Worm (Caenorhabditis elegans) whole organism, young adult: ENCODE results near the gene F07A11.1.

Experiments
- C17E4.6 ChIP-seq: fragments of 200-800 bp; sonication (Bioruptor generic); IDR thresholded peaks from 2 replicates; pipeline ENCODE4 v1.3.6; 2022; ENCODE audit warnings: missing genetic modification reagents, missing genetic modification characterization, missing compliant biosample characterization
- F39B2.1 ChIP-seq: fragments of 200-800 bp; sonication (Bioruptor generic); IDR thresholded peaks from 2 replicates; pipeline ENCODE4 v1.3.6; 2022; ENCODE audit warnings: missing genetic modification reagents, missing genetic modification characterization, missing compliant biosample characterization
- K11D2.4 ChIP-seq: fragments of 200-800 bp; sonication (Bioruptor generic); IDR thresholded peaks from 2 replicates; pipeline ENCODE4 v1.3.6; 2022; ENCODE audit warnings: missing genetic modification reagents, missing genetic modification characterization, missing compliant biosample characterization
- ama-1 ChIP-seq, 3 experiments: fragments of 150-350 bp in 1 of 3; sonication (generic microtip) in 2 of 3; optimal IDR thresholded peaks; 2 replicates each; lab custom pipeline; 2014 to 2018; ENCODE audit warnings: missing biosample characterization in 2 of 3, missing genetic modification characterization in 2 of 3, missing genetic modification reagents in 2 of 3
- attf-6 ChIP-seq: fragments of 200-800 bp; sonication (Bioruptor generic); IDR thresholded peaks from 2 replicates; pipeline ENCODE4 v1.3.6; 2022; ENCODE audit warnings: missing genetic modification reagents, missing genetic modification characterization, missing compliant biosample characterization
- dox-1 ChIP-seq: fragments of 200-800 bp; sonication (Bioruptor generic); IDR thresholded peaks from 2 replicates; pipeline ENCODE4 v1.3.6; 2022; ENCODE audit warnings: missing genetic modification reagents, missing genetic modification characterization, missing compliant biosample characterization
- hmg-1.2 ChIP-seq: fragments of 200-800 bp; sonication (Bioruptor generic); IDR thresholded peaks from 2 replicates; pipeline ENCODE4 v1.3.6; 2022; ENCODE audit warnings: missing genetic modification reagents, missing genetic modification characterization, missing compliant biosample characterization
- let-526 ChIP-seq: fragments of 200-800 bp; sonication (Bioruptor generic); IDR thresholded peaks from 2 replicates; pipeline ENCODE4 v1.3.6; 2022; ENCODE audit warnings: missing genetic modification reagents, missing genetic modification characterization, missing compliant biosample characterization
- madf-8 ChIP-seq: fragments of 200-800 bp; sonication (Bioruptor generic); conservative IDR thresholded peaks from 2 replicates; pipeline ENCODE4 v1.3.6; 2022; ENCODE audit warnings: missing genetic modification reagents, missing genetic modification characterization, missing compliant biosample characterization
- mcd-1 ChIP-seq: fragments of 200-800 bp; sonication (Bioruptor generic); IDR thresholded peaks from 2 replicates; pipeline ENCODE4 v1.3.6; 2022; ENCODE audit warnings: missing genetic modification reagents, missing genetic modification characterization, missing compliant biosample characterization
- snpc-4 ChIP-seq, 5 experiments: fragments of 150-350 bp in 1 of 5; sonication (generic microtip) in 4 of 5; optimal IDR thresholded peaks; 2 replicates each; lab custom pipeline; 2014 to 2018; ENCODE audit warnings: missing genetic modification characterization in 5 of 5, missing biosample characterization in 3 of 5, antibody characterized with exemption in 2 of 5, mild to moderate bottlenecking in 2 of 5, missing compliant biosample characterization in 2 of 5, missing genotype in 2 of 5, moderate library complexity in 2 of 5, missing genetic modification reagents in 1 of 5
- tlf-1 ChIP-seq: fragments of 200-800 bp; sonication (Bioruptor generic); optimal IDR thresholded peaks from 2 replicates; lab custom pipeline; 2018; ENCODE audit warnings: mild to moderate bottlenecking, missing genetic modification characterization, missing compliant biosample characterization
- zim-3 ChIP-seq: sonication (generic microtip); optimal IDR thresholded peaks from 2 replicates; lab custom pipeline; 2017; ENCODE audit warnings: mild to moderate bottlenecking, missing genetic modification characterization, moderate library complexity, missing compliant biosample characterization
- ztf-18 ChIP-seq: sonication (generic microtip); optimal IDR thresholded peaks from 2 replicates; lab custom pipeline; 2016; ENCODE audit warnings: missing genotype, mild to moderate bottlenecking, missing genetic modification characterization, missing compliant biosample characterization

ce11 chrII:11634681-11635527, 43.0 kb upstream of the F07A11.1 start:
- TF ChIP-seq zim-3 (tag; lab: Kevin White, UChicago), result peak; percentile 28
- TF ChIP-seq ztf-18 (tag; lab: Kevin White, UChicago), result peak; percentile 39
- TF ChIP-seq hmg-1.2, result peak; percentile 67
- no peak for TF ChIP-seq madf-8 (GFP tag; lab: Robert Waterston, UW)
- TF ChIP-seq tlf-1 (GFP tag; lab: Kevin White, UChicago), result no peak
- no peak for TF ChIP-seq attf-6 (GFP tag; lab: Robert Waterston, UW)
- peak; percentile 80 for TF ChIP-seq dox-1 (GFP tag; lab: Robert Waterston, UW)
- peak; percentile 65 for TF ChIP-seq let-526 (GFP tag; lab: Robert Waterston, UW)
- peak; percentile 76 for TF ChIP-seq mcd-1 (GFP tag; lab: Robert Waterston, UW)
- no peak for TF ChIP-seq snpc-4 (GFP tag; optimal IDR thresholded peaks at IDR 0.05; lab: Kevin White, UChicago)
- TF ChIP-seq snpc-4 (tag; optimal IDR thresholded peaks at IDR 0.05; lab: Kevin White, UChicago), result peak; percentile 8 to 49 (median 27)
- peak; percentile 83 for TF ChIP-seq ama-1 (optimal IDR thresholded peaks at IDR 0.05; lab: Kevin White, UChicago)
- peak in 1 of 2 experiments; percentile 24 for TF ChIP-seq ama-1 (GFP tag; optimal IDR thresholded peaks at IDR 0.05; lab: Kevin White, UChicago)
- peak; percentile 55 for TF ChIP-seq K11D2.4 (GFP tag; lab: Robert Waterston, UW)
- TF ChIP-seq C17E4.6 (GFP tag; lab: Robert Waterston, UW), result no peak
- no peak for TF ChIP-seq F39B2.1
